Worm (Caenorhabditis elegans): ENCODE measurements around the gene sip-1.

The sip-1 gene

ce11 chrIII:10505182-10505581 is 1.4 kb downstream of the sip-1 start, which contains the start of the genes taf-11.3 and urm-1 (continued):
- TF ChIP-seq lsl-1 (GFP tag; optimal IDR thresholded peaks at IDR 0.05), result peak; percentile 27
- TF ChIP-seq T26A5.8 (tag; optimal IDR thresholded peaks at IDR 0.05), result no peak
- no peak for TF ChIP-seq egl-18 (GFP tag; IDR thresholded peaks at IDR 0.05)
- peak in 1 of 2 experiments; percentile 62 for TF ChIP-seq let-607 (tag; optimal IDR thresholded peaks at IDR 0.05)
- no peak for TF ChIP-seq Y56A3A.18 (GFP tag; IDR thresholded peaks at IDR 0.05)
- TF ChIP-seq attf-6 (GFP tag; IDR thresholded peaks at IDR 0.05), result no peak
- no peak for TF ChIP-seq egl-44 (GFP tag; IDR thresholded peaks at IDR 0.05)
- no peak for TF ChIP-seq nfyb-1 (GFP tag; IDR thresholded peaks at IDR 0.05)
- no peak for TF ChIP-seq cebp-1 (GFP tag; IDR thresholded peaks at IDR 0.05)
- TF ChIP-seq cebp-1 (tag; optimal IDR thresholded peaks at IDR 0.05), result no peak
- no peak for TF ChIP-seq nhr-80 (tag; optimal IDR thresholded peaks at IDR 0.05)
- no peak for TF ChIP-seq mel-28 (tag; optimal IDR thresholded peaks at IDR 0.05; ENCODE audit: borderline replicate concordance)
- TF ChIP-seq mcd-1 (GFP tag; IDR thresholded peaks at IDR 0.05), result peak; percentile 92
- peak in 1 of 3 experiments; percentile 51 for TF ChIP-seq lin-35 (GFP tag; optimal IDR thresholded peaks at IDR 0.05)
- TF ChIP-seq snpc-1.1 (tag; optimal IDR thresholded peaks at IDR 0.05; ENCODE audit: insufficient read depth), result peak; percentile 49
- no peak for TF ChIP-seq pbrm-1 (GFP tag; IDR thresholded peaks at IDR 0.05)
- TF ChIP-seq atf-7 (tag; optimal IDR thresholded peaks at IDR 0.05), result no peak
- no peak for TF ChIP-seq ztf-26 (tag; optimal IDR thresholded peaks at IDR 0.05)
- no peak; the same call in 1 of the 2 replicates for TF ChIP-seq dox-1 (GFP tag; IDR thresholded peaks at IDR 0.05)
- TF ChIP-seq pha-4 (tag; optimal IDR thresholded peaks at IDR 0.05), result peak; percentile 15
- TF ChIP-seq hlh-12 (tag; optimal IDR thresholded peaks at IDR 0.05), result no peak
- no peak for TF ChIP-seq fkh-3 (tag; optimal IDR thresholded peaks at IDR 0.05)
- peak; percentile 21 for TF ChIP-seq snpc-3.4 (tag; optimal IDR thresholded peaks at IDR 0.05)
- TF ChIP-seq F49E8.2 (tag; optimal IDR thresholded peaks at IDR 0.05; ENCODE audit: insufficient read depth), result no peak
- peak; percentile 24; the same call in 1 of the 2 replicates for TF ChIP-seq madf-8 (GFP tag; conservative IDR thresholded peaks at IDR 0.05)
- TF ChIP-seq rcor-1 (GFP tag; IDR thresholded peaks at IDR 0.05), result peak; percentile 58
- no peak for TF ChIP-seq ceh-79 (tag; optimal IDR thresholded peaks at IDR 0.05)
- peak; percentile 30 for TF ChIP-seq ZK185.1 (tag; optimal IDR thresholded peaks at IDR 0.05; ENCODE audit: poor library complexity, severe bottlenecking)
- TF ChIP-seq Y67H2A.10 (GFP tag; conservative IDR thresholded peaks at IDR 0.05), result no peak
- TF ChIP-seq zim-3 (tag; optimal IDR thresholded peaks at IDR 0.05), result no peak
- no peak for TF ChIP-seq rec-8 (tag; optimal IDR thresholded peaks at IDR 0.05)
- no peak for TF ChIP-seq let-526 (GFP tag; IDR thresholded peaks at IDR 0.05)
- no peak for TF ChIP-seq ccch-3 (GFP tag; optimal IDR thresholded peaks at IDR 0.05)
- peak; percentile 35 for TF ChIP-seq tbp1 (GFP tag; optimal IDR thresholded peaks at IDR 0.05)
- TF ChIP-seq F33H1.4 (GFP tag; IDR thresholded peaks at IDR 0.05), result peak; percentile 55; the same call in 1 of the 2 replicates
- peak; percentile 16 for TF ChIP-seq F23B12.7 (tag; optimal IDR thresholded peaks at IDR 0.05; ENCODE audit: insufficient read depth)
- no peak for TF ChIP-seq somi-1 (GFP tag; optimal IDR thresholded peaks at IDR 0.05)
- TF ChIP-seq Y53F4B.3 (GFP tag; IDR thresholded peaks at IDR 0.05), result no peak
- no peak for TF ChIP-seq egrh-3 (GFP tag; IDR thresholded peaks at IDR 0.05)
- no peak for TF ChIP-seq F37B4.10 (GFP tag; IDR thresholded peaks at IDR 0.05)
- no peak for TF ChIP-seq lsy-27 (tag; optimal IDR thresholded peaks at IDR 0.05; ENCODE audit: borderline replicate concordance, insufficient read depth)
